Worm (Caenorhabditis elegans): ENCODE data around the gene R07A4.3.

R07A4.3 gene

DNA sequence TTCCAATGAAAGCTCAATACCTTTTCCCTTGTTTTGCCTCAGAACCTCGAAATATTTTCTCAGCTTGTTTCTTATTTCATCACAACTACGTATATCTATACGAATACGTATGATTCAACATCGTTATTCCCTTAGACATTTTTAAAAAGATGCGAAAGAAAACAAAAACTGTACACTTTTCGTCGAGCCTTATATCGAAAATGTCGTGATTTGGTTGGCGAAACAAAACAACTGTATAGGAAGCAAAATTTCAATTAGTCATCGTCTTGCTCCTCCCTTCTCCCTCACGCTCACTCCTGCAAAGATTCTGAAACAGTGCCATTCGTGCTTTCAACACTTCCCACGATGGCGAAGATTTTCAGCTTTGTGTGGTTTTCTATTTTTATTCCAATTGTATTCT lies 33.7 kb downstream of the R07A4.3 start, which contains the start of gene ttr-14:
ttr-14 (plus strand) TSS at position 301 of the 400 bp plus-strand sequence.
- TF ChIP-seq W03F9.2 (tag; optimal IDR thresholded peaks at IDR 0.05) (no peak), him-1 (tag; optimal IDR thresholded peaks at IDR 0.05) (no peak), dao-5 (tag; optimal IDR thresholded peaks at IDR 0.05) (no peak)

DNA sequence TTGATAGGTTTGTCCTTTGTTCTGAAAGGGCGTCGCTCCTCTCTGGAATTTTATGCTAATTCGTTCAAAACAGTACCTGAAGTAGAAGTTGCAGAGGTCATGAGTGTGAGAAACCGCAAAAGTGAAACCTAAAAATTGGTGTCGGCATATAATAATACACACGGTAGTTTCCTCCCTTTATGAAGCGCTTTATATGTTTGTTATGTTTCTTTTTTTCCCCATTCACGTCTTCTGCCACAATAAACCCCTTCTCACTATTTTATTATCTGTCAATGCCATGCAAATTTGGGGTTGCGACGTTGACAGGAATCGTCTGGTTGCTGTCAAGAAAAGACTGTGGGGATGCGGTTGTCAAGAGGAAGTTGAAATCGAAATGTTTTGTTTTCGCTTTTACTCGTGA lies 38.9 kb downstream of the R07A4.3 start, which contains the start of gene vap-2:
vap-2 (minus strand) TSS at position 101 of the 400 bp plus-strand sequence.
- TF ChIP-seq him-1 (tag; optimal IDR thresholded peaks at IDR 0.05) (no peak), dao-5 (tag; optimal IDR thresholded peaks at IDR 0.05) (no peak), W03F9.2 (tag; optimal IDR thresholded peaks at IDR 0.05) (no peak)

DNA sequence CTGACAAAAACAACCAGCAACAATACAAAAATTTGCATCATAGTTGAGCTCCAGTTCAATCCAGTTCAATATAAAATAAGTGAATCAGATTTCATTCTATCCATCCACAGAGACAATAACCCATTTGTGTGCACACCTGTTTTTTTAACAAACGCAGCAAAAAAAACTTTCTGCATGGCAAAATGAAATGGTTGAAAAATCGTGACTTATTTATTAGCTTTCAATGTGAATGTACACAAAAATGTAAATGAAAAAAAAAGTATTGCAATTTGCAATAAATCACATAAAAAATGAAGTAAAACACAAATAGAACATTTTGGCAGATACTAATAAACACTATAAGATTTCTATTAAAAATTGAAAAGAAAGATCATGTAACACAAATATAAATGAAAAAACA lies 41.1 kb downstream of the R07A4.3 start, which contains the start of gene T05A10.6:
T05A10.6 (minus strand) TSS at position 101 of the 400 bp plus-strand sequence.
- TF ChIP-seq him-1 (tag; optimal IDR thresholded peaks at IDR 0.05) (no peak), dao-5 (tag; optimal IDR thresholded peaks at IDR 0.05) (no peak), W03F9.2 (tag; optimal IDR thresholded peaks at IDR 0.05) (no peak)

DNA sequence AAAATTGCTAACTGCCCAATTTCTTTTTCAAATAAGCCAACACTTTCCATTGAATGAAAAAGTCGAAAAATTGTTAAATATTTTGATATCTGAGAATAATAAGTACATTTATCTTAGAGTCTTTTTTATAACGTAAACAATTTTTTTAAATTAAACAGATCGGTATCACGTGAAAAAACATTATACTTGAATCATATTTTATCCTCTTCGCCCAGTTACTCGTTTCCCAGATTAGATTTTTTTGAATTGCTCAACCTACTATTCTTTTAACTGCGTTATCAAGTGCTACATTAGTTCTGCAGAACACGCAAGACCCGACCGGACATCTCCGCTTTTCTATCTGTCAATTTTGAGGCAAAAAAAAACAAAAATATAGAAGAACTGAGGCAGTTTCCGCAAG lies 50.9 kb downstream of the R07A4.3 start, which contains the start of gene F31B12.4:
F31B12.4 (plus strand) TSS at position 301 of the 400 bp plus-strand sequence.
- TF ChIP-seq W03F9.2 (tag; optimal IDR thresholded peaks at IDR 0.05) (no peak), him-1 (tag; optimal IDR thresholded peaks at IDR 0.05) (no peak)

Measured in whole organism, L4/young adult.